Fruit fly (Drosophila melanogaster) ovary, adult (tissue): Measurements from ENCODE around the gene CG46523.

Experiments used
- CG17801 ChIP-seq: fragments of 200-800 bp; optimal IDR thresholded peaks from 2 replicates; lab custom pipeline; 2019; ENCODE audit warnings: missing biosample characterization, mild to moderate bottlenecking, missing genetic modification characterization, moderate library complexity; ENCODE audit not compliant: partially characterized antibody

Gene CG46523

dm6 chr3L:1938767-1939166 is at the start of gene CG46523, which contains the start of gene CG5687:
CG46523 (minus strand) TSS chr3L:1939103.
CG5687 (minus strand) TSS chr3L:1939103.
- TF ChIP-seq CG17801 (GFP tag; lab: Kevin White, UChicago): no peak

dm6 chr3L:1985406-1985805 is 46.5 kb upstream of the CG46523 start:
- no peak for TF ChIP-seq CG17801 (GFP tag; lab: Kevin White, UChicago)

dm6 chr3L:1976760-1977159 is 37.9 kb upstream of the CG46523 start:
- no peak for TF ChIP-seq CG17801 (GFP tag; lab: Kevin White, UChicago)

dm6 chr3L:1971103-1971742 is 32.3 kb upstream of the CG46523 start, which contains the start of the genes CG11815 and acs:
CG11815 (minus strand) TSS chr3L:1971200.
acs (plus strand) TSS chr3L:1971638.
- no peak for TF ChIP-seq CG17801 (GFP tag; lab: Kevin White, UChicago)

dm6 chr3L:1969539-1970337 is 30.8 kb upstream of the CG46523 start, which contains the start of gene CG1927:
CG1927 (minus strand) TSS chr3L:1970079.
- TF ChIP-seq CG17801 (GFP tag; lab: Kevin White, UChicago): no peak

- TF ChIP-seq CG17801 (GFP tag; lab: Kevin White, UChicago): no peak
These were observed 30.0 kb upstream of the CG46523 start for dm6 chr3L:1968805-1969378.

dm6 chr3L:1968401-1968800 is 29.5 kb upstream of the CG46523 start:
- TF ChIP-seq CG17801 (GFP tag; lab: Kevin White, UChicago): no peak

- TF ChIP-seq CG17801 (GFP tag; lab: Kevin White, UChicago): peak; percentile 77
These were observed 28.8 kb upstream of the CG46523 start for dm6 chr3L:1967452-1968310.

dm6 chr3L:1964599-1965143 is 25.8 kb upstream of the CG46523 start:
- no peak for TF ChIP-seq CG17801 (GFP tag; lab: Kevin White, UChicago)

dm6 chr3L:1964099-1964498 is 25.2 kb upstream of the CG46523 start, which contains the start of gene mv:
mv (minus strand) TSS chr3L:1964178.
- TF ChIP-seq CG17801 (GFP tag; lab: Kevin White, UChicago): peak; percentile 42

- TF ChIP-seq CG17801 (GFP tag; lab: Kevin White, UChicago): no peak
These were observed 24.1 kb upstream of the CG46523 start, which contains the start of gene SCOT for dm6 chr3L:1962964-1963363. SCOT (plus strand) TSS chr3L:1963143.

- peak; percentile 9 for TF ChIP-seq CG17801 (GFP tag; lab: Kevin White, UChicago)
These were observed 8.7 kb upstream of the CG46523 start, which contains the start of the genes mu2 and Cnb for dm6 chr3L:1947463-1948126. mu2 (minus strand) TSS chr3L:1947475. Cnb (plus strand) TSS chr3L:1947565.

- TF ChIP-seq CG17801 (GFP tag; lab: Kevin White, UChicago): no peak
These were observed 2.0 kb upstream of the CG46523 start, which contains the start of gene Mfap1 for dm6 chr3L:1940843-1941418. Mfap1 (plus strand) TSS chr3L:1941068.
